Worm (Caenorhabditis elegans) whole organism, L4 larva: ENCODE results near the gene T20D3.14.

Source experiments
- D1046.2 ChIP-seq: fragments of 200-800 bp; sonication (Bioruptor generic); IDR thresholded peaks from 2 replicates; pipeline ENCODE4 v1.3.6; 2022; ENCODE audit warnings: missing genetic modification characterization, missing compliant biosample characterization
- F44E2.7 ChIP-seq: fragments of 200-800 bp; sonication (Bioruptor generic); IDR thresholded peaks from 2 replicates; pipeline ENCODE4 v2.1.2; 2022; ENCODE audit warnings: missing genetic modification characterization, missing compliant biosample characterization
- F49E8.2 ChIP-seq: sonication (generic microtip); optimal IDR thresholded peaks from 2 replicates; lab custom pipeline; 2016; ENCODE audit warnings: missing compliant biosample characterization, mild to moderate bottlenecking, missing genetic modification characterization, borderline replicate concordance
- R02D3.7 ChIP-seq: fragments of 150-350 bp; sonication (generic microtip); optimal IDR thresholded peaks from 3 replicates; lab custom pipeline; 2014; ENCODE audit warnings: missing biosample characterization, missing genetic modification characterization
- T20F7.1 ChIP-seq: fragments of 200-800 bp; sonication (Bioruptor generic); optimal IDR thresholded peaks from 2 replicates; lab custom pipeline; 2018; ENCODE audit warnings: mild to moderate bottlenecking, missing genetic modification characterization, missing compliant biosample characterization
- Y5F2A.4 ChIP-seq: fragments of 200-800 bp; sonication (Bioruptor generic); optimal IDR thresholded peaks from 2 replicates; lab custom pipeline; 2018; ENCODE audit warnings: mild to moderate bottlenecking, missing genetic modification characterization, missing compliant biosample characterization
- Y75B8A.6 ChIP-seq: fragments of 200-800 bp; sonication (Bioruptor generic); IDR thresholded peaks from 2 replicates; pipeline ENCODE4 v1.3.6; 2022; ENCODE audit warnings: missing genetic modification reagents, missing genetic modification characterization, missing compliant biosample characterization
- ZK546.5 ChIP-seq, 2 experiments: sonication (generic microtip); optimal IDR thresholded peaks; 2 replicates each; lab custom pipeline; 2017; ENCODE audit warnings: missing biosample characterization in 2 of 2, missing genetic modification characterization in 2 of 2
- ama-1 ChIP-seq: fragments of 150-350 bp; optimal IDR thresholded peaks from 2 replicates; lab custom pipeline; 2014; ENCODE audit warnings: inconsistent platforms, mixed read lengths
- arid-1 ChIP-seq: fragments of 200-800 bp; sonication (Bioruptor generic); conservative IDR thresholded peaks from 2 replicates; pipeline ENCODE4 v1.3.6; 2022; ENCODE audit warnings: missing genetic modification reagents, missing genetic modification characterization, missing compliant biosample characterization
- attf-4 ChIP-seq: sonication (generic microtip); optimal IDR thresholded peaks from 3 replicates; lab custom pipeline; 2017; ENCODE audit warnings: missing biosample characterization, missing genetic modification characterization
- ceh-28 ChIP-seq: fragments of 150-350 bp; optimal IDR thresholded peaks from 2 replicates; lab custom pipeline; 2014; ENCODE audit warnings: missing biosample characterization, missing genetic modification reagents, missing genetic modification characterization
- ceh-32 ChIP-seq: sonication (generic microtip); optimal IDR thresholded peaks from 2 replicates; lab custom pipeline; 2016; ENCODE audit warnings: mild to moderate bottlenecking, missing genetic modification characterization, missing compliant biosample characterization; ENCODE audit not compliant: poor library complexity
- ceh-44 ChIP-seq: fragments of 200-800 bp; sonication (Bioruptor generic); IDR thresholded peaks from 2 replicates; pipeline ENCODE4 v1.3.6; 2022; ENCODE audit warnings: missing genetic modification reagents, missing genetic modification characterization, missing compliant biosample characterization
- ceh-62 ChIP-seq: sonication (generic microtip); optimal IDR thresholded peaks from 2 replicates; lab custom pipeline; 2017; ENCODE audit warnings: missing biosample characterization, missing genetic modification characterization
- cey-2 ChIP-seq: sonication (generic microtip); optimal IDR thresholded peaks from 3 replicates; lab custom pipeline; 2017; ENCODE audit warnings: missing genetic modification characterization, mild to moderate bottlenecking, missing compliant biosample characterization, antibody characterized with exemption, borderline replicate concordance; ENCODE audit not compliant: insufficient read depth
- daf-12 ChIP-seq: fragments of 150-350 bp; optimal IDR thresholded peaks from 2 replicates; lab custom pipeline; 2014; ENCODE audit warnings: missing biosample characterization, missing genetic modification reagents, missing genetic modification characterization
- daf-16 ChIP-seq, 3 experiments: sonication (generic microtip); optimal IDR thresholded peaks; 2 replicates each; lab custom pipeline; 2016 to 2017; ENCODE audit warnings: missing genetic modification characterization in 3 of 3, missing genetic modification reagents in 3 of 3, mild to moderate bottlenecking in 2 of 3, missing compliant biosample characterization in 2 of 3, missing biosample characterization in 1 of 3, moderate library complexity in 1 of 3
- dmd-6 ChIP-seq: fragments of 200-800 bp; sonication (Bioruptor generic); IDR thresholded peaks from 2 replicates; pipeline ENCODE4 v1.3.6; 2022; ENCODE audit warnings: missing genetic modification reagents, missing genetic modification characterization, missing compliant biosample characterization
- dmd-8 ChIP-seq: fragments of 200-800 bp; sonication (Bioruptor generic); IDR thresholded peaks from 2 replicates; pipeline ENCODE4 v1.3.6; 2022; ENCODE audit warnings: missing genetic modification characterization, missing compliant biosample characterization
- dpl-1 ChIP-seq: fragments of 150-350 bp; optimal IDR thresholded peaks from 2 replicates; lab custom pipeline; 2014; ENCODE audit warnings: missing biosample characterization, missing genetic modification reagents, missing genetic modification characterization
- dve-1 ChIP-seq: sonication (generic microtip); optimal IDR thresholded peaks from 2 replicates; lab custom pipeline; 2017; ENCODE audit warnings: antibody characterized with exemption, mild to moderate bottlenecking, missing genetic modification characterization, missing compliant biosample characterization; ENCODE audit not compliant: insufficient read depth
- egl-27 ChIP-seq: sonication (generic microtip); optimal IDR thresholded peaks from 3 replicates; lab custom pipeline; 2017; ENCODE audit warnings: missing biosample characterization, missing genetic modification reagents, missing genetic modification characterization
- egl-43 ChIP-seq: fragments of 200-800 bp; sonication (Bioruptor generic); IDR thresholded peaks from 2 replicates; pipeline ENCODE4 v1.3.6; 2022; ENCODE audit warnings: missing genetic modification reagents, missing genetic modification characterization, missing compliant biosample characterization
- fkh-10 ChIP-seq: fragments of 150-350 bp; optimal IDR thresholded peaks from 2 replicates; lab custom pipeline; 2014; ENCODE audit warnings: missing biosample characterization, missing genetic modification reagents, missing genetic modification characterization
- fos-1 ChIP-seq: fragments of 150-350 bp; optimal IDR thresholded peaks from 2 replicates; lab custom pipeline; 2014; ENCODE audit warnings: missing biosample characterization, missing genetic modification characterization
- gei-8 ChIP-seq: fragments of 200-800 bp; sonication (Bioruptor generic); optimal IDR thresholded peaks from 2 replicates; lab custom pipeline; 2018; ENCODE audit warnings: mild to moderate bottlenecking, missing genetic modification characterization, missing compliant biosample characterization
- hif-1 ChIP-seq, 2 experiments: sonication (generic microtip); optimal IDR thresholded peaks; 2 replicates each; lab custom pipeline; 2016 to 2017; ENCODE audit warnings: missing compliant biosample characterization in 2 of 2, missing genetic modification characterization in 2 of 2, missing genetic modification reagents in 2 of 2, missing genotype in 2 of 2, mild to moderate bottlenecking in 1 of 2
- hlh-11 ChIP-seq: fragments of 200-800 bp; sonication (Bioruptor generic); optimal IDR thresholded peaks from 2 replicates; lab custom pipeline; 2018; ENCODE audit warnings: mild to moderate bottlenecking, missing genetic modification characterization, missing compliant biosample characterization
- hmg-1.1 ChIP-seq: fragments of 200-800 bp; sonication (Bioruptor generic); IDR thresholded peaks from 2 replicates; pipeline ENCODE4 v1.3.6; 2022; ENCODE audit warnings: missing genetic modification reagents, missing genetic modification characterization, missing compliant biosample characterization
- lin-15B ChIP-seq: fragments of 150-350 bp; sonication (generic microtip); optimal IDR thresholded peaks from 3 replicates; lab custom pipeline; 2014; ENCODE audit warnings: missing biosample characterization, missing genetic modification characterization
- lin-38 ChIP-seq: fragments of 200-800 bp; sonication (Bioruptor generic); IDR thresholded peaks from 2 replicates; pipeline ENCODE4 v1.3.6; 2022; ENCODE audit warnings: missing genetic modification reagents, missing genetic modification characterization, missing compliant biosample characterization
- madf-5 ChIP-seq, 2 experiments: fragments of 200-800 bp; sonication (Bioruptor generic); IDR thresholded peaks; 2 replicates each; pipeline ENCODE4 v1.3.6; 2022; ENCODE audit warnings: missing compliant biosample characterization in 2 of 2, missing genetic modification characterization in 2 of 2
- madf-9 ChIP-seq: fragments of 200-800 bp; sonication (Bioruptor generic); conservative IDR thresholded peaks from 2 replicates; pipeline ENCODE4 v1.3.6; 2022; ENCODE audit warnings: missing genetic modification reagents, missing genetic modification characterization, missing compliant biosample characterization
- nhr-102 ChIP-seq: sonication (generic microtip); optimal IDR thresholded peaks from 2 replicates; lab custom pipeline; 2016; ENCODE audit warnings: mild to moderate bottlenecking, missing genetic modification characterization, moderate library complexity, missing compliant biosample characterization
- nhr-111 ChIP-seq: fragments of 200-800 bp; sonication (Bioruptor generic); optimal IDR thresholded peaks from 2 replicates; lab custom pipeline; 2018; ENCODE audit warnings: mild to moderate bottlenecking, missing genetic modification characterization, missing compliant biosample characterization
- nhr-28 ChIP-seq: fragments of 150-350 bp; optimal IDR thresholded peaks from 2 replicates; lab custom pipeline; 2014; ENCODE audit warnings: missing biosample characterization, missing genetic modification characterization
- nhr-41 ChIP-seq: fragments of 200-800 bp; sonication (Bioruptor generic); IDR thresholded peaks from 2 replicates; pipeline ENCODE4 v1.3.6; 2022; ENCODE audit warnings: missing genetic modification reagents, missing genetic modification characterization, missing compliant biosample characterization
- nhr-76 ChIP-seq: fragments of 150-350 bp; optimal IDR thresholded peaks from 2 replicates; lab custom pipeline; 2014; ENCODE audit warnings: missing biosample characterization, missing genetic modification characterization
- pha-4 ChIP-seq, 2 experiments: fragments of 150-350 bp in 1 of 2; fragments of 200-800 bp in 1 of 2; sonication (Bioruptor generic) in 1 of 2; IDR thresholded peaks in 1 of 2; optimal IDR thresholded peaks in 1 of 2; 2 replicates each; pipeline versions ENCODE4 v1.3.6 to Lab custom; 2014 to 2022; ENCODE audit warnings: missing genetic modification characterization in 2 of 2, missing genetic modification reagents in 2 of 2, missing biosample characterization in 1 of 2, missing compliant biosample characterization in 1 of 2
- php-3 ChIP-seq: fragments of 200-800 bp; sonication (Bioruptor generic); IDR thresholded peaks from 2 replicates; pipeline ENCODE4 v1.3.6; 2022; ENCODE audit warnings: missing genetic modification reagents, missing genetic modification characterization, missing compliant biosample characterization
- set-16 ChIP-seq: fragments of 200-800 bp; sonication (Bioruptor generic); IDR thresholded peaks from 2 replicates; pipeline ENCODE4 v1.3.6; 2022; ENCODE audit warnings: missing genetic modification reagents, missing genetic modification characterization, missing compliant biosample characterization
- snpc-4 ChIP-seq: fragments of 150-350 bp; optimal IDR thresholded peaks from 2 replicates; lab custom pipeline; 2014; ENCODE audit warnings: missing biosample characterization, missing genetic modification characterization
- spr-3 ChIP-seq: fragments of 200-800 bp; sonication (Bioruptor generic); optimal IDR thresholded peaks from 2 replicates; lab custom pipeline; 2018; ENCODE audit warnings: mild to moderate bottlenecking, missing genetic modification characterization, missing compliant biosample characterization
- tag-97 ChIP-seq: fragments of 200-800 bp; sonication (Bioruptor generic); IDR thresholded peaks from 2 replicates; pipeline ENCODE4 v1.3.6; 2022; ENCODE audit warnings: missing genetic modification characterization, missing compliant biosample characterization
- tra-1 ChIP-seq: fragments of 200-800 bp; sonication (Bioruptor generic); IDR thresholded peaks from 2 replicates; pipeline ENCODE4 v1.3.6; 2022; ENCODE audit warnings: missing genetic modification reagents, missing genetic modification characterization, missing compliant biosample characterization
- unc-39 ChIP-seq: sonication (generic microtip); optimal IDR thresholded peaks from 2 replicates; lab custom pipeline; 2017; ENCODE audit warnings: missing biosample characterization, missing genetic modification characterization
- zag-1 ChIP-seq: fragments of 150-350 bp; optimal IDR thresholded peaks from 2 replicates; lab custom pipeline; 2014; ENCODE audit warnings: missing biosample characterization, missing genetic modification characterization
- zfp-3 ChIP-seq: fragments of 200-800 bp; sonication (Bioruptor generic); conservative IDR thresholded peaks from 2 replicates; pipeline ENCODE4 v1.3.6; 2022; ENCODE audit warnings: missing genetic modification reagents, missing genetic modification characterization, missing compliant biosample characterization
- zip-11 ChIP-seq: fragments of 200-800 bp; sonication (Bioruptor generic); IDR thresholded peaks from 2 replicates; pipeline ENCODE4 v1.3.6; 2022; ENCODE audit warnings: missing genetic modification characterization, missing compliant biosample characterization
- ztf-11 ChIP-seq: fragments of 150-350 bp; optimal IDR thresholded peaks from 2 replicates; lab custom pipeline; 2014; ENCODE audit warnings: missing biosample characterization, missing genetic modification characterization

T20D3.14 gene

DNA sequence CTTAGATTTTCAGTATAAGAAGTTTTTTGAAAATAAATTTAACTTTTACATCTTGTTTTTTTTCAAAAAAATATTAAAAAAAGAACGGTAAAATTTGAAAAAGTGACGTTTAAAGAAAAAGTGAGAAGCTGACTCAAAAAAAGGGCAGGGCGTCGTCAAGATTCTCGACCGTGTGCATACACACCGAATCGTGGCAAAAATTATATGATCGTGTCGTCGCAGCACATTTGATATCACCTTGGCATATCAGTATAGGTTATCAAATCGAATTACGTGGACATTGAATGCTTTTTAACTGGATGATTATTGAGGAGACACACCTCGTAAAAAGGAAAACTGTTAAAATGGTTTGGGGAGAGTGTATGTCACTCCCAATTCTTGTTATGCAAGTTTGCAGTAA is 2.7 kb downstream of the T20D3.14 start (continued):
- TF ChIP-seq attf-4 (tag; lab: Kevin White, UChicago), result no peak
- peak in 1 of 2 experiments; percentile 2 for TF ChIP-seq daf-16 (GFP tag; optimal IDR thresholded peaks at IDR 0.05; lab: Kevin White, UChicago)
- TF ChIP-seq daf-16 (tag; optimal IDR thresholded peaks at IDR 0.05; lab: Kevin White, UChicago), result peak; percentile 59
- TF ChIP-seq lin-15B, result no peak
- no peak for TF ChIP-seq F49E8.2 (tag; lab: Kevin White, UChicago)
- TF ChIP-seq spr-3 (GFP tag; lab: Kevin White, UChicago), result no peak
- no peak for TF ChIP-seq daf-12 (tag; lab: Kevin White, UChicago)
- 0 out of 2 replicates have a peak, but pooled peaks have one; percentile 40 for TF ChIP-seq nhr-41 (GFP tag; lab: Robert Waterston, UW)
- TF ChIP-seq ama-1 (lab: Kevin White, UChicago), result peak; percentile 34
- TF ChIP-seq dpl-1 (GFP tag; lab: Kevin White, UChicago), result no peak
- no peak for TF ChIP-seq ceh-44 (GFP tag; lab: Robert Waterston, UW)
- no peak for TF ChIP-seq egl-27 (tag; lab: Kevin White, UChicago)
- peak; percentile 88 for TF ChIP-seq php-3
- TF ChIP-seq gei-8 (GFP tag; lab: Kevin White, UChicago), result no peak
- no peak for TF ChIP-seq hif-1 (tag; optimal IDR thresholded peaks at IDR 0.05; lab: Kevin White, UChicago)
- no peak for TF ChIP-seq ztf-11
- TF ChIP-seq dmd-8, result no peak
- TF ChIP-seq fos-1 (tag; lab: Kevin White, UChicago), result no peak
- no peak for TF ChIP-seq tag-97
- TF ChIP-seq T20F7.1 (GFP tag; lab: Kevin White, UChicago), result peak; percentile 29
- TF ChIP-seq ZK546.5 (tag; optimal IDR thresholded peaks at IDR 0.05; lab: Kevin White, UChicago), result no peak
- TF ChIP-seq lin-38 (GFP tag; lab: Robert Waterston, UW), result peak; percentile 39; the same call in 1 of the 2 replicates
- TF ChIP-seq hlh-11 (tag; lab: Kevin White, UChicago), result peak; percentile 79
- no peak for TF ChIP-seq ceh-62 (tag; lab: Kevin White, UChicago)
- TF ChIP-seq unc-39 (tag; lab: Kevin White, UChicago), result no peak
- TF ChIP-seq nhr-76 (tag; lab: Kevin White, UChicago), result no peak
- no peak for TF ChIP-seq hmg-1.1 (GFP tag; lab: Robert Waterston, UW)
- TF ChIP-seq Y75B8A.6 (GFP tag; lab: Robert Waterston, UW), result no peak
- TF ChIP-seq R02D3.7 (tag; lab: Kevin White, UChicago), result no peak
- peak; percentile 24 for TF ChIP-seq nhr-102 (tag; lab: Kevin White, UChicago)
- no peak for TF ChIP-seq Y5F2A.4 (GFP tag; lab: Kevin White, UChicago)
- TF ChIP-seq snpc-4, result no peak
- peak; percentile 73 for TF ChIP-seq dve-1
- no peak for TF ChIP-seq zip-11 (GFP tag; lab: Robert Waterston, UW)
- no peak for TF ChIP-seq nhr-111
- TF ChIP-seq F44E2.7, result no peak
- no peak for TF ChIP-seq D1046.2 (GFP tag; lab: Robert Waterston, UW)
- TF ChIP-seq ceh-28, result no peak
- no peak for TF ChIP-seq arid-1 (GFP tag; lab: Robert Waterston, UW)
- no peak for TF ChIP-seq zfp-3
- TF ChIP-seq zag-1 (tag; lab: Kevin White, UChicago), result no peak
- TF ChIP-seq madf-9 (GFP tag; lab: Robert Waterston, UW), result no peak
- TF ChIP-seq tra-1 (GFP tag; lab: Robert Waterston, UW), result no peak
- TF ChIP-seq cey-2, result no peak
- no peak for TF ChIP-seq pha-4 (GFP tag; IDR thresholded peaks at IDR 0.05; lab: Robert Waterston, UW)
- no peak for TF ChIP-seq pha-4 (tag; optimal IDR thresholded peaks at IDR 0.05; lab: Kevin White, UChicago)
- TF ChIP-seq nhr-28, result peak; percentile 91
- no peak for TF ChIP-seq egl-43 (GFP tag; lab: Robert Waterston, UW)
- no peak for TF ChIP-seq madf-5 (GFP tag; IDR thresholded peaks at IDR 0.05; lab: Robert Waterston, UW)
- no peak for TF ChIP-seq set-16
- no peak for TF ChIP-seq fkh-10 (GFP tag; lab: Kevin White, UChicago)
- peak; percentile 80 for TF ChIP-seq dmd-6
- no peak for TF ChIP-seq ceh-32 (tag; lab: Kevin White, UChicago)
